Worm (Caenorhabditis elegans) whole organism, young adult: Measurements from ENCODE around the gene zfp-3.
A peak's percentile ranks its signal among the peaks of the same experiment; 100 is the strongest.

Experiments
- B0336.3 ChIP-seq: fragments of 200-800 bp; sonication (Bioruptor generic); IDR thresholded peaks from 2 replicates; pipeline ENCODE4 v1.3.6; 2022; ENCODE audit warnings: missing genetic modification characterization, missing compliant biosample characterization
- D2030.7 ChIP-seq: fragments of 200-800 bp; sonication (Bioruptor generic); IDR thresholded peaks from 2 replicates; pipeline ENCODE4 v1.3.6; 2022; ENCODE audit warnings: missing genetic modification reagents, missing genetic modification characterization, missing compliant biosample characterization
- F37B4.10 ChIP-seq: fragments of 200-800 bp; sonication (Bioruptor generic); IDR thresholded peaks from 2 replicates; pipeline ENCODE4 v1.3.6; 2022; ENCODE audit warnings: missing genetic modification characterization, missing compliant biosample characterization
- K11D2.4 ChIP-seq: fragments of 200-800 bp; sonication (Bioruptor generic); IDR thresholded peaks from 2 replicates; pipeline ENCODE4 v1.3.6; 2022; ENCODE audit warnings: missing genetic modification reagents, missing genetic modification characterization, missing compliant biosample characterization
- K12H6.12 ChIP-seq: fragments of 200-800 bp; sonication (Bioruptor generic); optimal IDR thresholded peaks from 2 replicates; lab custom pipeline; 2018; ENCODE audit warnings: mild to moderate bottlenecking, missing genetic modification characterization, missing compliant biosample characterization
- Y53F4B.3 ChIP-seq: fragments of 200-800 bp; sonication (Bioruptor generic); IDR thresholded peaks from 2 replicates; pipeline ENCODE4 v1.3.6; 2022; ENCODE audit warnings: missing genetic modification reagents, missing genetic modification characterization, missing compliant biosample characterization
- Y56A3A.18 ChIP-seq: fragments of 200-800 bp; sonication (Bioruptor generic); IDR thresholded peaks from 2 replicates; pipeline ENCODE4 v1.3.6; 2022; ENCODE audit warnings: missing genetic modification reagents, missing genetic modification characterization, missing compliant biosample characterization
- ZK185.1 ChIP-seq: sonication (generic microtip); optimal IDR thresholded peaks from 2 replicates; lab custom pipeline; 2016; ENCODE audit warnings: mild to moderate bottlenecking, missing genetic modification characterization, missing compliant biosample characterization; ENCODE audit not compliant: poor library complexity, severe bottlenecking
- akir-1 ChIP-seq: fragments of 200-800 bp; sonication (Bioruptor generic); optimal IDR thresholded peaks from 2 replicates; lab custom pipeline; 2018; ENCODE audit warnings: mild to moderate bottlenecking, missing genetic modification characterization, moderate library complexity, missing compliant biosample characterization
- atf-7 ChIP-seq: sonication (generic microtip); optimal IDR thresholded peaks from 2 replicates; lab custom pipeline; 2017; ENCODE audit warnings: mild to moderate bottlenecking, missing genetic modification characterization, missing compliant biosample characterization
- athp-1 ChIP-seq: sonication (generic microtip); optimal IDR thresholded peaks from 2 replicates; lab custom pipeline; 2017; ENCODE audit warnings: mild to moderate bottlenecking, missing genetic modification characterization, missing compliant biosample characterization
- attf-6 ChIP-seq: fragments of 200-800 bp; sonication (Bioruptor generic); IDR thresholded peaks from 2 replicates; pipeline ENCODE4 v1.3.6; 2022; ENCODE audit warnings: missing genetic modification reagents, missing genetic modification characterization, missing compliant biosample characterization
- ccch-3 ChIP-seq: fragments of 200-800 bp; sonication (Bioruptor generic); optimal IDR thresholded peaks from 2 replicates; lab custom pipeline; 2018; ENCODE audit warnings: mild to moderate bottlenecking, missing genetic modification characterization, missing compliant biosample characterization
- cebp-1 ChIP-seq, 2 experiments: fragments of 200-800 bp in 1 of 2; sonication (Bioruptor generic) in 1 of 2; sonication (generic microtip) in 1 of 2; IDR thresholded peaks in 1 of 2; optimal IDR thresholded peaks in 1 of 2; 2 replicates each; pipeline versions ENCODE4 v1.3.6 to Lab custom; 2017 to 2022; ENCODE audit warnings: missing compliant biosample characterization in 2 of 2, missing genetic modification characterization in 2 of 2, mild to moderate bottlenecking in 1 of 2, missing genetic modification reagents in 1 of 2, moderate library complexity in 1 of 2
- ceh-27 ChIP-seq: fragments of 200-800 bp; sonication (Bioruptor generic); optimal IDR thresholded peaks from 2 replicates; lab custom pipeline; 2018; ENCODE audit warnings: mild to moderate bottlenecking, missing genetic modification characterization, moderate library complexity, missing compliant biosample characterization
- ceh-79 ChIP-seq: sonication (generic microtip); optimal IDR thresholded peaks from 2 replicates; lab custom pipeline; 2017; ENCODE audit warnings: mild to moderate bottlenecking, missing genetic modification characterization, missing compliant biosample characterization
- dox-1 ChIP-seq: fragments of 200-800 bp; sonication (Bioruptor generic); IDR thresholded peaks from 2 replicates; pipeline ENCODE4 v1.3.6; 2022; ENCODE audit warnings: missing genetic modification reagents, missing genetic modification characterization, missing compliant biosample characterization
- egrh-3 ChIP-seq: fragments of 200-800 bp; sonication (Bioruptor generic); IDR thresholded peaks from 2 replicates; pipeline ENCODE4 v1.3.6; 2022; ENCODE audit warnings: missing genetic modification reagents, missing genetic modification characterization, missing compliant biosample characterization
- ekl-4 ChIP-seq: fragments of 200-800 bp; sonication (Bioruptor generic); IDR thresholded peaks from 2 replicates; pipeline ENCODE4 v1.3.6; 2022; ENCODE audit warnings: missing genetic modification reagents, missing genetic modification characterization, missing compliant biosample characterization
- him-1 ChIP-seq: sonication (generic microtip); optimal IDR thresholded peaks from 2 replicates; lab custom pipeline; 2016; ENCODE audit warnings: missing genotype, missing genetic modification reagents, missing genetic modification characterization, missing compliant biosample characterization
- hsf-1 ChIP-seq: fragments of 200-800 bp; sonication (Bioruptor generic); IDR thresholded peaks from 2 replicates; pipeline ENCODE4 v1.3.6; 2022; ENCODE audit warnings: missing genetic modification reagents, missing genetic modification characterization, missing compliant biosample characterization
- lag-1 ChIP-seq: fragments of 200-800 bp; sonication (Bioruptor generic); IDR thresholded peaks from 2 replicates; pipeline ENCODE4 v1.3.6; 2022; ENCODE audit warnings: missing genetic modification reagents, missing genetic modification characterization, missing compliant biosample characterization
- lin-26 ChIP-seq: fragments of 200-800 bp; sonication (Bioruptor generic); IDR thresholded peaks from 2 replicates; pipeline ENCODE4 v1.3.6; 2022; ENCODE audit warnings: missing genetic modification reagents, missing genetic modification characterization, missing compliant biosample characterization
- lin-35 ChIP-seq, 3 experiments: fragments of 150-350 bp in 2 of 3; sonication (generic microtip) in 1 of 3; optimal IDR thresholded peaks; 2 replicates each; lab custom pipeline; 2014 to 2018; ENCODE audit warnings: missing biosample characterization in 3 of 3, missing genetic modification characterization in 3 of 3, missing genetic modification reagents in 3 of 3
- lin-54 ChIP-seq: fragments of 200-800 bp; sonication (Bioruptor generic); optimal IDR thresholded peaks from 2 replicates; lab custom pipeline; 2018; ENCODE audit warnings: mild to moderate bottlenecking, missing genetic modification characterization, missing compliant biosample characterization
- mxl-1 ChIP-seq: sonication (generic microtip); optimal IDR thresholded peaks from 2 replicates; lab custom pipeline; 2016; ENCODE audit warnings: missing genetic modification characterization, missing compliant biosample characterization
- nfya-1 ChIP-seq: sonication (generic microtip); optimal IDR thresholded peaks from 2 replicates; lab custom pipeline; 2017; ENCODE audit warnings: antibody characterized with exemption, missing compliant biosample characterization, missing genetic modification characterization, borderline replicate concordance; ENCODE audit not compliant: insufficient read depth
- nhr-80 ChIP-seq: sonication (generic microtip); optimal IDR thresholded peaks from 2 replicates; lab custom pipeline; 2016; ENCODE audit warnings: missing genetic modification characterization, missing compliant biosample characterization
- pha-4 ChIP-seq: fragments of 150-350 bp; sonication (generic microtip); optimal IDR thresholded peaks from 2 replicates; lab custom pipeline; 2014; ENCODE audit warnings: missing biosample characterization, missing genetic modification reagents, missing genetic modification characterization
- rpc-1 ChIP-seq, 2 experiments: fragments of 150-350 bp in 1 of 2; sonication (generic microtip) in 1 of 2; optimal IDR thresholded peaks; 2 replicates each; lab custom pipeline; 2014 to 2018; ENCODE audit warnings: missing biosample characterization in 1 of 2, missing genetic modification characterization in 1 of 2, missing genetic modification reagents in 1 of 2, missing genotype in 1 of 2
- sdz-38 ChIP-seq: sonication (generic microtip); optimal IDR thresholded peaks from 2 replicates; lab custom pipeline; 2016; ENCODE audit warnings: missing genotype, missing genetic modification characterization, missing compliant biosample characterization
- somi-1 ChIP-seq: fragments of 200-800 bp; sonication (Bioruptor generic); optimal IDR thresholded peaks from 2 replicates; lab custom pipeline; 2018; ENCODE audit warnings: mild to moderate bottlenecking, missing genetic modification characterization, missing compliant biosample characterization
- sptf-2 ChIP-seq: fragments of 200-800 bp; sonication (Bioruptor generic); optimal IDR thresholded peaks from 2 replicates; lab custom pipeline; 2018; ENCODE audit warnings: mild to moderate bottlenecking, missing genetic modification characterization, missing compliant biosample characterization
- unc-62 ChIP-seq: fragments of 150-350 bp; optimal IDR thresholded peaks from 2 replicates; lab custom pipeline; 2014; ENCODE audit warnings: missing biosample characterization, missing genetic modification reagents, missing genetic modification characterization
- zfh-2 ChIP-seq: fragments of 200-800 bp; sonication (Bioruptor generic); conservative IDR thresholded peaks from 2 replicates; pipeline ENCODE4 v1.3.6; 2022; ENCODE audit warnings: missing genetic modification reagents, missing genetic modification characterization, missing compliant biosample characterization
- ztf-25 ChIP-seq: fragments of 200-800 bp; sonication (Bioruptor generic); IDR thresholded peaks from 2 replicates; pipeline ENCODE4 v1.3.6; 2022; ENCODE audit warnings: missing genetic modification reagents, missing genetic modification characterization, missing compliant biosample characterization
- ztf-26 ChIP-seq: sonication (generic microtip); optimal IDR thresholded peaks from 2 replicates; lab custom pipeline; 2017; ENCODE audit warnings: missing genetic modification characterization, missing compliant biosample characterization

The zfp-3 gene

ce11 chrX:1441602-1442183 lies 4.8 kb downstream of the zfp-3 start:
- no peak for TF ChIP-seq K11D2.4 (GFP tag; lab: Robert Waterston, UW)
- no peak for TF ChIP-seq rpc-1 (optimal IDR thresholded peaks at IDR 0.05; lab: Kevin White, UChicago)
- TF ChIP-seq rpc-1 (tag; optimal IDR thresholded peaks at IDR 0.05; lab: Kevin White, UChicago), result no peak
- TF ChIP-seq somi-1 (GFP tag; lab: Kevin White, UChicago), result no peak
- TF ChIP-seq mxl-1, result no peak
- TF ChIP-seq athp-1, result no peak
- no peak for TF ChIP-seq attf-6 (GFP tag; lab: Robert Waterston, UW)
- TF ChIP-seq egrh-3 (GFP tag; lab: Robert Waterston, UW), result peak; percentile 79; the same call in 1 of the 2 replicates
- TF ChIP-seq ceh-79 (tag; lab: Kevin White, UChicago), result no peak
- peak; percentile 79 for TF ChIP-seq zfh-2 (GFP tag; lab: Robert Waterston, UW)
- no peak for TF ChIP-seq nhr-80 (tag; lab: Kevin White, UChicago)
- no peak for TF ChIP-seq ztf-26 (tag; lab: Kevin White, UChicago)
- no peak for TF ChIP-seq hsf-1 (GFP tag; lab: Robert Waterston, UW)
- no peak for TF ChIP-seq sdz-38 (tag; lab: Kevin White, UChicago)
- TF ChIP-seq lin-26 (GFP tag; lab: Robert Waterston, UW), result no peak
- no peak for TF ChIP-seq unc-62
- no peak for TF ChIP-seq lag-1

DNA sequence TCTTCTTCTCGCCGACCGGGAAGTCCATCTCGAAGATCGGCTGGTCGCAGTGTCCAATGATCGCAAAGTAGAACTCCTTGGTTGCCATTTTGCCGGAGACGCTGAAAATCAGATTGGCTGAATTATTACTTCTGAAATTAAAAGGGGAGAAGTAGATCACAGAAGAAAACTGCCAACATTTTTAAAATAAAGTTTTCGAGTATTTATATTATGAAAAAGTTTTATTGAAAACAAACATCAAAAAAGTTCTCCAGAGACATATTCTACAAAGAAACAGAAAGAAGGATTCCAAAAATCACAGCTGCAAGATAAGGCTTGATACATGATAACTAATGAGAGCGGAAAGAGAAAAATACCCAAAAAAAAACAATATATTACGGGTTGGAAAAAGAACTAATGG lies 6.3 kb downstream of the zfp-3 start, which contains the start of gene sedl-1:
Gene sedl-1 (minus strand): TSS at position 101 of the 400 bp plus-strand sequence.
- TF ChIP-seq nfya-1 (tag; lab: Kevin White, UChicago), result no peak
- TF ChIP-seq ekl-4, result no peak
- no peak for TF ChIP-seq D2030.7
- no peak for TF ChIP-seq pha-4
- TF ChIP-seq sptf-2, result no peak
- no peak for TF ChIP-seq lag-1
- TF ChIP-seq ZK185.1 (tag; lab: Kevin White, UChicago), result no peak
- TF ChIP-seq B0336.3 (GFP tag; lab: Robert Waterston, UW), result no peak
- no peak for TF ChIP-seq atf-7 (tag; lab: Kevin White, UChicago)
- TF ChIP-seq K12H6.12 (tag; lab: Kevin White, UChicago), result no peak
- TF ChIP-seq somi-1 (GFP tag; lab: Kevin White, UChicago), result no peak
- no peak for TF ChIP-seq lin-54 (GFP tag; lab: Kevin White, UChicago)
- no peak for TF ChIP-seq ccch-3 (GFP tag; lab: Kevin White, UChicago)
- TF ChIP-seq akir-1 (GFP tag; lab: Kevin White, UChicago), result no peak
- TF ChIP-seq Y56A3A.18 (GFP tag; lab: Robert Waterston, UW), result no peak
- no peak for TF ChIP-seq F37B4.10 (GFP tag; lab: Robert Waterston, UW)
- no peak for TF ChIP-seq Y53F4B.3 (GFP tag; lab: Robert Waterston, UW)
- TF ChIP-seq ceh-27 (GFP tag; lab: Kevin White, UChicago), result no peak
- no peak for TF ChIP-seq him-1 (tag; lab: Kevin White, UChicago)

ce11 chrX:1438925-1439324 lies 7.5 kb downstream of the zfp-3 start:
- no peak for TF ChIP-seq cebp-1 (GFP tag; IDR thresholded peaks at IDR 0.05; lab: Robert Waterston, UW)
- peak; percentile 24 for TF ChIP-seq cebp-1 (tag; optimal IDR thresholded peaks at IDR 0.05; lab: Kevin White, UChicago)
- no peak for TF ChIP-seq ztf-25
- no peak for TF ChIP-seq zfh-2 (GFP tag; lab: Robert Waterston, UW)
- 0 out of 2 replicates have a peak, but pooled peaks have one; percentile 8 for TF ChIP-seq dox-1 (GFP tag; lab: Robert Waterston, UW)
- peak in 1 of 3 experiments; percentile 25 for TF ChIP-seq lin-35 (GFP tag; optimal IDR thresholded peaks at IDR 0.05; lab: Kevin White, UChicago)
- TF ChIP-seq B0336.3 (GFP tag; lab: Robert Waterston, UW), result no peak
